Worm (Caenorhabditis elegans) whole organism, midembryonic: ENCODE measurements around the gene F59A6.10.

ENCODE experiments used
- T22C8.4 ChIP-seq: fragments of 200-800 bp; sonication (Bioruptor generic); IDR thresholded peaks from 2 replicates; pipeline ENCODE4 v1.3.6; 2022; ENCODE audit warnings: missing genetic modification characterization, missing compliant biosample characterization
- cog-1 ChIP-seq: sonication (generic microtip); optimal IDR thresholded peaks from 2 replicates; lab custom pipeline; 2016; ENCODE audit warnings: missing genetic modification characterization, missing compliant biosample characterization
- flt-1 ChIP-seq: fragments of 200-800 bp; sonication (Bioruptor generic); IDR thresholded peaks from 2 replicates; pipeline ENCODE4 v1.3.6; 2022; ENCODE audit warnings: missing genetic modification characterization, missing compliant biosample characterization
- klf-2 ChIP-seq: fragments of 200-800 bp; sonication (Bioruptor generic); conservative IDR thresholded peaks from 2 replicates; pipeline ENCODE4 v1.3.6; 2022; ENCODE audit warnings: missing genetic modification reagents, missing genetic modification characterization, missing compliant biosample characterization
- med-1 ChIP-seq: sonication (generic microtip); optimal IDR thresholded peaks from 2 replicates; lab custom pipeline; 2017; ENCODE audit warnings: missing genetic modification characterization, mild to moderate bottlenecking, missing compliant biosample characterization, antibody characterized with exemption, missing genetic modification reagents; ENCODE audit not compliant: insufficient read depth
- ref-1 ChIP-seq: fragments of 200-800 bp; sonication (Bioruptor generic); conservative IDR thresholded peaks from 2 replicates; pipeline ENCODE4 v1.3.6; 2022; ENCODE audit warnings: missing genetic modification reagents, missing genetic modification characterization, missing compliant biosample characterization
- tab-1 ChIP-seq: fragments of 200-800 bp; sonication (Bioruptor generic); IDR thresholded peaks from 2 replicates; pipeline ENCODE4 v1.3.6; 2022; ENCODE audit warnings: missing genetic modification characterization, missing compliant biosample characterization
- ztf-23 ChIP-seq: fragments of 200-800 bp; sonication (Bioruptor generic); IDR thresholded peaks from 2 replicates; pipeline ENCODE4 v1.3.6; 2022; ENCODE audit warnings: missing genetic modification reagents, missing genetic modification characterization, missing compliant biosample characterization
- ztf-29 ChIP-seq: fragments of 200-800 bp; sonication (Bioruptor generic); IDR thresholded peaks from 2 replicates; pipeline ENCODE4 v1.3.6; 2022; ENCODE audit warnings: missing genetic modification reagents, missing genetic modification characterization, missing compliant biosample characterization

Gene F59A6.10

DNA sequence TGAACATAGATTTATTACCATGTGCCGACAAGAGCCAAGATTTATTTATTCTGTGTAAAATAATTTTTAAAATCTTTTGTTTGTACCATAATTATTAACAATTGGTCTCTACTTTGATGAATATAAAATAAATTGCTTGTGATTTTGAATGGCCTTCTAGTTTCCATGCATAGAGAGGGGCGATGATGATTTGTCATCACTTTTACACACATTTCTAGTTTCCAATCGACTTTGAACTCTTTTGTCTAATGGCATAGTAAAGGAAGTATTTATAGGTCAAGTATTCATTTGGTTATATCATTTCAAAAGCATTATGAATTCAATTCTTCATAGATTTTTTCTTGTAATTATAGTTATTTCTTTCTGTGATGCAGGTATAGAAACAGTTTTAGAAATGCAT lies at the start of gene F59A6.10:
Gene F59A6.10, plus strand, starts transcription at position 301 of the 400 bp plus-strand sequence.
- TF ChIP-seq T22C8.4 (GFP tag; lab: Robert Waterston, UW) (no peak), med-1 (no peak), tab-1 (GFP tag; lab: Robert Waterston, UW) (no peak), flt-1 (no peak), ref-1 (GFP tag; lab: Robert Waterston, UW) (no peak), ztf-23 (GFP tag; lab: Robert Waterston, UW) (no peak), klf-2 (GFP tag; lab: Robert Waterston, UW) (no peak), ztf-29 (no peak), cog-1 (tag; lab: Kevin White, UChicago) (no peak)

- no peak for TF ChIP-seq T22C8.4 (GFP tag; lab: Robert Waterston, UW)
- TF ChIP-seq flt-1, result no peak
Observed at ce11 chrII:4954099-4954959, 49.4 kb upstream of the F59A6.10 start.

DNA sequence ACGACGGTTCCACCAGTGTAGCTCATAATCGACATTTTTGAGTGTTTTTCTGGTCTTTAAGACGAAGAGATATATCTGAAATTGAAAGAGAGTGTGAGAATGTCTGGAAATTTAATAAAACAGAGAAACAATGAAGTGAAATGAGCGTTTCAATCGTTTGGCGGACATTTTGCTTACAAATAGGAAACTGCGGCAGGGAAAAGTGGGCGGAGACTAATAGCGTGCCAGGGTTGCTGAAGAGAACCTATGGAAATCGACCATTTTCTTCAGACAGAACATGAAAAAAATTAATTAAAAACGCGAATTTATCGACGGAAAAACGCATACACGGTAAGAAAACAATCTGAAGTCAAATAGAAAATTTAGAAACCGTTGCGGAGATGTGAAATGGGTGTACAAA lies 48.4 kb upstream of the F59A6.10 start, which contains the start of gene pbs-3:
Gene pbs-3, minus strand, starts transcription at position 75 of the 400 bp plus-strand sequence.
- TF ChIP-seq tab-1 (GFP tag; lab: Robert Waterston, UW), result no peak
- TF ChIP-seq cog-1 (tag; lab: Kevin White, UChicago), result peak; percentile 12
- 0 out of 2 replicates have a peak, but pooled peaks have one; percentile 56 for TF ChIP-seq flt-1

ce11 chrII:4959719-4960118 lies 44.0 kb upstream of the F59A6.10 start, which contains the start of gene ulp-2:
Gene ulp-2, minus strand, starts transcription at chrII:4959876.
- TF ChIP-seq ztf-23 (GFP tag; lab: Robert Waterston, UW), result 0 out of 2 replicates have a peak, but pooled peaks have one; percentile 19
- no peak for TF ChIP-seq tab-1 (GFP tag; lab: Robert Waterston, UW)

ce11 chrII:4960690-4961089 lies 43.1 kb upstream of the F59A6.10 start:
- TF ChIP-seq flt-1 (no peak), med-1 (no peak), ztf-23 (GFP tag; lab: Robert Waterston, UW) (no peak), ztf-29 (no peak), tab-1 (GFP tag; lab: Robert Waterston, UW) (no peak), T22C8.4 (GFP tag; lab: Robert Waterston, UW) (no peak), ref-1 (GFP tag; lab: Robert Waterston, UW) (no peak), cog-1 (tag; lab: Kevin White, UChicago) (no peak), klf-2 (GFP tag; lab: Robert Waterston, UW) (no peak)

ce11 chrII:4966576-4966975 lies 37.2 kb upstream of the F59A6.10 start:
- TF ChIP-seq tab-1 (GFP tag; lab: Robert Waterston, UW), result no peak
- TF ChIP-seq med-1, result no peak
- no peak for TF ChIP-seq ztf-23 (GFP tag; lab: Robert Waterston, UW)
- TF ChIP-seq cog-1 (tag; lab: Kevin White, UChicago), result no peak
- TF ChIP-seq flt-1, result no peak
- no peak for TF ChIP-seq klf-2 (GFP tag; lab: Robert Waterston, UW)
- no peak for TF ChIP-seq ztf-29
- no peak for TF ChIP-seq ref-1 (GFP tag; lab: Robert Waterston, UW)
- TF ChIP-seq T22C8.4 (GFP tag; lab: Robert Waterston, UW), result no peak

ce11 chrII:4967636-4968035 lies 36.1 kb upstream of the F59A6.10 start:
- TF ChIP-seq cog-1 (tag; lab: Kevin White, UChicago) (no peak), klf-2 (GFP tag; lab: Robert Waterston, UW) (no peak), flt-1 (no peak), med-1 (no peak), ztf-29 (no peak), tab-1 (GFP tag; lab: Robert Waterston, UW) (no peak), ztf-23 (GFP tag; lab: Robert Waterston, UW) (no peak), T22C8.4 (GFP tag; lab: Robert Waterston, UW) (no peak), ref-1 (GFP tag; lab: Robert Waterston, UW) (no peak)

DNA sequence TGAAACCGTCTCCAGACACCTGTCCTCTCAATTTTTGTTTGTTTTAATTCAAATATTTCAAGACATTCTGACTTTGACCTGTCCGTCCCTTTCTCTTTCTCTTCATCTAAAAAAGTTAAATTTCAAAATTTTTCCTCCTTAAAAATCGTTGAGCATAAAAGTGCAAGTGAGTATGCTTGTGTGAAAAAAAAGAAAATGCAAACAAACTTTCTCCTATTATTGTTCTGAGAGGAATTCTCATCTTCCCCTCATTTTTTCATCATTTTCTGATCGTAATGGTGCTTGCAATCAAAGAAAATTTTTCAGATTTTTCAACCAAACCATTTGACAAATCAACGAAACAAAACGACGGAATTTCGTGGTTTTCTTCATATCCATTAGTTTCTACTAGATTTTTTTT lies 34.9 kb upstream of the F59A6.10 start, which contains the start of gene shc-2:
Gene shc-2, plus strand, starts transcription at position 301 of the 400 bp plus-strand sequence.
- no peak for TF ChIP-seq flt-1
- no peak for TF ChIP-seq tab-1 (GFP tag; lab: Robert Waterston, UW)
- TF ChIP-seq ztf-29, result no peak
- no peak for TF ChIP-seq ztf-23 (GFP tag; lab: Robert Waterston, UW)
- TF ChIP-seq med-1, result no peak

ce11 chrII:4974448-4974951 lies 29.3 kb upstream of the F59A6.10 start:
- no peak for TF ChIP-seq ztf-29
- TF ChIP-seq tab-1 (GFP tag; lab: Robert Waterston, UW), result no peak
- TF ChIP-seq klf-2 (GFP tag; lab: Robert Waterston, UW), result no peak
- TF ChIP-seq T22C8.4 (GFP tag; lab: Robert Waterston, UW), result no peak
- TF ChIP-seq ztf-23 (GFP tag; lab: Robert Waterston, UW), result no peak
- TF ChIP-seq flt-1, result no peak
- no peak for TF ChIP-seq cog-1 (tag; lab: Kevin White, UChicago)

DNA sequence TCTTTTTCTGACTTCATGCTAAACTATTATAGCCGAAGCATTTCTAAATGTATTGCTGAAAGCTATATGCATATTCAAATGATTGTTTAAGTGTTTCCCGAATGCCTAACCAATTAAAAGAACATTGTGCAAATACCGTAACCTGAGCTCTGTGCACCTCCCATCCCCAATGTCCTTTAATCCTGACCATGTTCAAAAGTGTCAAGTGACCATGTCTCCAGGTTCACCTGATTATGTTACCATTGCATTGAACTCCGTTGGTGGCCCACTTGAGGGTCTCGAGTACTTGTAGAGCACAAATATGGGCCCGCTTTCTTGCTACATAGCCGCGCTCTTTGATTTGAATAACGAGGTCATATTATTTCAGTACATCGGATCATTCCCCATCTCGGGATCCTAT lies 28.4 kb upstream of the F59A6.10 start:
- TF ChIP-seq ztf-23 (GFP tag; lab: Robert Waterston, UW) (no peak), T22C8.4 (GFP tag; lab: Robert Waterston, UW) (no peak), cog-1 (tag; lab: Kevin White, UChicago) (no peak), ztf-29 (no peak), ref-1 (GFP tag; lab: Robert Waterston, UW) (no peak), med-1 (no peak), tab-1 (GFP tag; lab: Robert Waterston, UW) (no peak), flt-1 (no peak), klf-2 (GFP tag; lab: Robert Waterston, UW) (no peak)
